Worm (Caenorhabditis elegans): Measurements from ENCODE around the gene sid-3.

The sid-3 gene

DNA sequence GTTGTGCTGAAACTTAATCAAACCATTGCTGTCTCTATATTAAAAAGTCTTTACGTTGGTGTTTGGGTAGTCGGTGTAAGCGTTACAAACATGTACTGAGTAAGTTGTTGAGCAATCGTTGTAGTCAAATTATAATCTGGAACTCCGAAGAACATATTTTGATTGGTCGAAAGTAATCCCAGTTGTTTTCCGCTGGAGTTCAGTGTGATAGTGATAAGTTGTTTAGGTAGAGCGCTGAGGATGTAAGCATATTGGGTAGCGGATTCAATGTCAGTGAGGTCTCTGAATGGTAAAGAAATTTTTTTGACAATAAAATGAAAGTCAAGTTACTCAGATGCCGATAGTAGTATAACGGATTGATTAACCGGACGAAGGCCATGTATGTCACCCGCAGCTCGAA lies 41.2 kb downstream of the sid-3 start:
- TF ChIP-seq ceh-43 (GFP tag; optimal IDR thresholded peaks at IDR 0.05) (no peak), lsy-2 (tag; optimal IDR thresholded peaks at IDR 0.05) (no peak), nhr-12 (tag; optimal IDR thresholded peaks at IDR 0.05) (no peak), mab-5 (tag; optimal IDR thresholded peaks at IDR 0.05) (no peak), zip-8 (tag; optimal IDR thresholded peaks at IDR 0.05) (no peak)

DNA sequence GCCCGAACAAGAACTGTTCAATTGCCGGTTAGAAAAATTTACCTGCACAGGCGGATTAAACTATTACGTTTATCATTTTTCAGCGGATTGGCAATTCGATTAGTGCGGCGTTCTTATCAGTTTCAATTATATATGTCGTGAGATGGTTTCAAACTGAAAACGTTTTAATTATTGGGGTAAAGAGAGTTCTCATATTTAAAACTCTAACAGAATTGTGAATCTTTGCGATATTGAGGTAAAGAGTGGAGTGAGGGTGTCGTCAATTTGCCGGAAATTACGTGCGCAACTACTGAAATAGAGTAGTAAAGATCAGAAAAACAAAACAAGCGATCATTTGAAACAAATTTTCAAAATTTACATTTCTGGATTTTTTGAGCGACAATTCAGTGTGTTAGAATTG lies 43.9 kb downstream of the sid-3 start, which contains the start of gene T25G12.6:
Gene T25G12.6, minus strand, starts transcription at position 101 of the 400 bp plus-strand sequence.
- TF ChIP-seq elt-3 (tag; optimal IDR thresholded peaks at IDR 0.05) (no peak), ceh-43 (GFP tag; optimal IDR thresholded peaks at IDR 0.05) (no peak), cnd-1 (tag; optimal IDR thresholded peaks at IDR 0.05) (no peak), ces-1 (GFP tag; optimal IDR thresholded peaks at IDR 0.05) (no peak), M03D4.4 (tag; optimal IDR thresholded peaks at IDR 0.05) (no peak), sem-2 (GFP tag; optimal IDR thresholded peaks at IDR 0.05) (no peak), hlh-1 (tag; optimal IDR thresholded peaks at IDR 0.05) (no peak), ztf-11 (tag; optimal IDR thresholded peaks at IDR 0.05) (no peak), sptf-1 (tag; optimal IDR thresholded peaks at IDR 0.05) (no peak), blmp-1 (tag; optimal IDR thresholded peaks at IDR 0.05) (no peak), nhr-2 (tag; optimal IDR thresholded peaks at IDR 0.05) (no peak)

DNA sequence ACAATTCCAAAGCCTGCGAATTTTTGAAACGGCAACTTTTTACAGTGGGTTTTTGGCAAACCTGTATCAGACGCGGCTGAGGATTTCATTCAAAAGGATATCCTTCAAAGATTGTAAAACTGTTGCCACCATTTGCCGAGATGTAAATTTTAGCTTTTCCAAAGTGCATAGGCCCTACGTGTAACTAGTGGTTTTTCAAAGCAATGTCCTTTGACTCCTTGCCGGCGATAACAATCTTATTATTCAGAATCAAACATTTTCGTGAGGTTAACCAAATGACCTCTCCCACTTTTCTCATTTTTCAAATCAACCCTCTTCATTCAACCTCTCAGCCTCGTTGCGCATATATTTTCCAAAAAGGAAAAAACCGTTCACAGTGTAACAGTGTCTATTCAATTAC lies 45.2 kb downstream of the sid-3 start, which contains the start of gene T25G12.3:
Gene T25G12.3, plus strand, starts transcription at position 301 of the 400 bp plus-strand sequence.
- TF ChIP-seq ceh-43 (GFP tag; optimal IDR thresholded peaks at IDR 0.05) = no peak
- no peak for TF ChIP-seq unc-120 (tag; optimal IDR thresholded peaks at IDR 0.05; ENCODE audit: poor library complexity, severe bottlenecking)

DNA sequence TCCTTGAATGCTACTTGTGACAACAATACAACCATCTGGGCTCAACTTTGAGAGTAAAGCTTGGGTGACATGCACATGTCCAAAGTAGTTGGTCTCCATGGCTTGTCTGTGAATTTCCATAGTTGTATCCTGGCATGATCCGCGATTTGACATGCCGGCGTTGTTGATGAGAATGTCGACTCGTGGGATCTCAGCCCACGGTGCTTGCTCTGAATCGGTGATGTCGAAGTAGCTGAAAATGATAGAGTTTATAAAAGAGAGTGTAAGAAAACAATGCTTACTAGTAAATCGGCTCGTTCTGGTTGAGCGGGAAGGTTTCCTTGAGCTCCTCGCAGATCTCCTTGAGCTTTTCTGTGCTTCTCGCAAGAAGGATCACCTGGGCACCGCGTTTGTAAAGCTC lies 48.8 kb downstream of the sid-3 start:
- TF ChIP-seq ceh-43 (GFP tag; optimal IDR thresholded peaks at IDR 0.05) (no peak), blmp-1 (tag; optimal IDR thresholded peaks at IDR 0.05) (no peak), drap-1 (GFP tag; optimal IDR thresholded peaks at IDR 0.05) (no peak), mep-1 (tag; optimal IDR thresholded peaks at IDR 0.05) (no peak), M03D4.4 (tag; optimal IDR thresholded peaks at IDR 0.05) (no peak), nhr-2 (tag; optimal IDR thresholded peaks at IDR 0.05) (no peak), elt-1 (tag; optimal IDR thresholded peaks at IDR 0.05; ENCODE audit: borderline replicate concordance, insufficient read depth) (no peak), ham-2 (GFP tag; optimal IDR thresholded peaks at IDR 0.05) (no peak), nhr-28 (tag; optimal IDR thresholded peaks at IDR 0.05) (no peak), elt-3 (tag; optimal IDR thresholded peaks at IDR 0.05) (no peak), nhr-12 (tag; optimal IDR thresholded peaks at IDR 0.05) (no peak), lin-32 (GFP tag; optimal IDR thresholded peaks at IDR 0.05) (no peak), tbx-8 (GFP tag; optimal IDR thresholded peaks at IDR 0.05) (no peak), nhr-76 (tag; optimal IDR thresholded peaks at IDR 0.05) (no peak), cnd-1 (tag; optimal IDR thresholded peaks at IDR 0.05) (no peak), lin-13 (tag; optimal IDR thresholded peaks at IDR 0.05) (no peak), nhr-237 (tag; optimal IDR thresholded peaks at IDR 0.05) (no peak), flh-1 (GFP tag; optimal IDR thresholded peaks at IDR 0.05) (no peak)

DNA sequence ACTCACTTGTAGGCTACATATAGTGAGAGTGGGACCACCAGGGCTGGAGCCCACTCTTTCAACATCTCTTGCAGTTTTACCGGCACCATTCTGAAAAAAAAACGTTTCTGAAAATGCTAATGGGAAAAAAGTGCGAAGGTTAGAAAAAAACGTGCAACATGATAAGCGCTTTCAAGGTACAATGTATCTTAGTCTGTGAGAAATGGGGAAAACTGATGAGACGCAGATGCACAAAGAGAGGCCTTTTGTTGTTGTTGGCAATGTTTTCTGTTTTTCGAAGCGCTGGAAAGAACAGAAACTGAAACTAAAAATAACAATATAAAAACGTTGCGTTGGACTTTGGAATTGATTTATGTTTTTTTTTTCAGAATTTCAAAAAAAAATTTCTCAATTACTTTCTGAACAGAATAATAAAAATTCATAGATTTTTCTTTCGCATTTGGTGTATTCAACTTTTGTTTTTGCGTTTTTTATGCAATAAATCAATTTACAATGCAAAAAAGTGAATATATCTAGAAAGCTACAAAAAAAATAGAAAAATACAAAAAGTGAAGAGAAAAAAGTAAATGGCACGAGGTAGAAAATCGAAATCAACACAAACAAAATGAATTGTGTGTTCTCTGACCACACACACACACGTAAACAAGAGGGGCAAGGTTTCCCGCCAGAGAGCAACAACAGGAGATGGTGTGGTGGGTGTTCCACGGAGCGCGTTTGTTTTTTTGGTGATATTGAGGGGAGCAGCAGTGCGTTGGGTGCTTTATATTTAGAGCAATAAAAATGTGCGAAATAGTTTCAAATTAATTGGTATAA lies 49.8 kb downstream of the sid-3 start, which contains the start of gene dhs-30:
Gene dhs-30, minus strand, starts transcription at position 90 of the 813 bp plus-strand sequence.
- no peak for TF ChIP-seq mls-2 (tag; optimal IDR thresholded peaks at IDR 0.05)
- TF ChIP-seq nhr-12 (tag; optimal IDR thresholded peaks at IDR 0.05) = no peak
- no peak for TF ChIP-seq ztf-11 (tag; optimal IDR thresholded peaks at IDR 0.05)
- TF ChIP-seq lin-32 (GFP tag; optimal IDR thresholded peaks at IDR 0.05) = no peak
- no peak for TF ChIP-seq M03D4.4 (tag; optimal IDR thresholded peaks at IDR 0.05)
- TF ChIP-seq zip-8 (tag; optimal IDR thresholded peaks at IDR 0.05) = no peak
- TF ChIP-seq mep-1 (tag; optimal IDR thresholded peaks at IDR 0.05) = no peak
- no peak for TF ChIP-seq tbx-8 (GFP tag; optimal IDR thresholded peaks at IDR 0.05)
- no peak for TF ChIP-seq nhr-2 (tag; optimal IDR thresholded peaks at IDR 0.05)
- TF ChIP-seq ceh-83 (GFP tag; optimal IDR thresholded peaks at IDR 0.05) = no peak

Measured in whole organism, mixed stage, embryonic.